Worm (Caenorhabditis elegans): ENCODE measurements around the gene R01B10.2.
"Not testable (repeated sequence)": the region's sequence is repeated elsewhere in the genome, so short reads cannot be mapped to it uniquely, and the experiment has no call there.

R01B10.2 gene

ce11 chrV:6041375-6041774 is at the start of gene R01B10.2:
Gene R01B10.2 (minus strand): TSS chrV:6041475.
- no peak for TF ChIP-seq pha-4 (tag; optimal IDR thresholded peaks at IDR 0.05)
- no peak for TF ChIP-seq nhr-12 (tag; optimal IDR thresholded peaks at IDR 0.05)
- no peak for TF ChIP-seq ceh-43 (GFP tag; optimal IDR thresholded peaks at IDR 0.05)
- no peak for TF ChIP-seq ham-2 (GFP tag; optimal IDR thresholded peaks at IDR 0.05)
- no peak for TF ChIP-seq blmp-1 (tag; optimal IDR thresholded peaks at IDR 0.05)
- TF ChIP-seq cnd-1 (tag; optimal IDR thresholded peaks at IDR 0.05): no peak
- TF ChIP-seq unc-39 (tag; optimal IDR thresholded peaks at IDR 0.05): no peak
- no peak for TF ChIP-seq mls-2 (tag; optimal IDR thresholded peaks at IDR 0.05)
- no peak for TF ChIP-seq ces-1 (GFP tag; optimal IDR thresholded peaks at IDR 0.05)
- TF ChIP-seq mab-5 (tag; optimal IDR thresholded peaks at IDR 0.05): no peak
- TF ChIP-seq nhr-76 (tag; optimal IDR thresholded peaks at IDR 0.05): no peak
- TF ChIP-seq elt-1 (tag; optimal IDR thresholded peaks at IDR 0.05; ENCODE audit: borderline replicate concordance, insufficient read depth): no peak
- TF ChIP-seq flh-1 (GFP tag; optimal IDR thresholded peaks at IDR 0.05): no peak
- no peak for TF ChIP-seq lsy-2 (tag; optimal IDR thresholded peaks at IDR 0.05)
- no peak for TF ChIP-seq mep-1 (tag; optimal IDR thresholded peaks at IDR 0.05)

ce11 chrV:6069968-6070367 is 28.7 kb upstream of the R01B10.2 start, which contains the start of gene fbxa-214:
Gene fbxa-214 (minus strand): TSS chrV:6070068.
- not testable (repeated sequence) for TF ChIP-seq unc-39, M03D4.4, snpc-4 (tag; optimal IDR thresholded peaks at IDR 0.05)

- TF ChIP-seq snpc-4 (tag; optimal IDR thresholded peaks at IDR 0.05): no peak
- no peak for TF ChIP-seq zip-8 (tag; optimal IDR thresholded peaks at IDR 0.05)
- TF ChIP-seq mls-2 (tag; optimal IDR thresholded peaks at IDR 0.05): no peak
- no peak for TF ChIP-seq drap-1 (GFP tag; optimal IDR thresholded peaks at IDR 0.05)
- TF ChIP-seq nhr-2 (tag; optimal IDR thresholded peaks at IDR 0.05): no peak
- no peak for TF ChIP-seq lin-13 (tag; optimal IDR thresholded peaks at IDR 0.05)
- no peak for TF ChIP-seq nhr-28 (tag; optimal IDR thresholded peaks at IDR 0.05)
- no peak for TF ChIP-seq nhr-12 (tag; optimal IDR thresholded peaks at IDR 0.05)
- TF ChIP-seq hlh-1 (tag; optimal IDR thresholded peaks at IDR 0.05): no peak
- TF ChIP-seq sem-2 (GFP tag; optimal IDR thresholded peaks at IDR 0.05): no peak
Observed at ce11 chrV:6067112-6067511, 25.8 kb upstream of the R01B10.2 start, which contains the start of gene srh-10. Gene srh-10 (minus strand): TSS chrV:6067140.

- TF ChIP-seq unc-120 (tag; optimal IDR thresholded peaks at IDR 0.05; ENCODE audit: poor library complexity, severe bottlenecking) (no peak), nhr-28 (tag; optimal IDR thresholded peaks at IDR 0.05) (no peak), elt-3 (tag; optimal IDR thresholded peaks at IDR 0.05) (no peak), ceh-83 (GFP tag; optimal IDR thresholded peaks at IDR 0.05) (no peak), unc-62 (GFP tag; optimal IDR thresholded peaks at IDR 0.05) (no peak), tbx-8 (GFP tag; optimal IDR thresholded peaks at IDR 0.05) (no peak), lin-13 (tag; optimal IDR thresholded peaks at IDR 0.05) (no peak), pha-4 (tag; optimal IDR thresholded peaks at IDR 0.05) (no peak), lsy-2 (tag; optimal IDR thresholded peaks at IDR 0.05) (no peak), lin-32 (GFP tag; optimal IDR thresholded peaks at IDR 0.05) (no peak), ham-2 (GFP tag; optimal IDR thresholded peaks at IDR 0.05) (no peak), M03D4.4 (tag; optimal IDR thresholded peaks at IDR 0.05) (no peak), ceh-39 (tag; optimal IDR thresholded peaks at IDR 0.05) (no peak), ztf-11 (tag; optimal IDR thresholded peaks at IDR 0.05) (no peak), zip-8 (tag; optimal IDR thresholded peaks at IDR 0.05) (no peak), mab-5 (tag; optimal IDR thresholded peaks at IDR 0.05) (no peak), flh-1 (GFP tag; optimal IDR thresholded peaks at IDR 0.05) (no peak)
Observed at ce11 chrV:6063330-6063729, 22.1 kb upstream of the R01B10.2 start, which contains the start of gene Y38A10A.2. Gene Y38A10A.2 (minus strand): TSS chrV:6063430.

ce11 chrV:6055289-6055688 is 14.0 kb upstream of the R01B10.2 start, which contains the start of gene srd-20:
Gene srd-20 (plus strand): TSS chrV:6055589.
- TF ChIP-seq elt-1 (tag; optimal IDR thresholded peaks at IDR 0.05; ENCODE audit: borderline replicate concordance, insufficient read depth) (no peak), lin-32 (GFP tag; optimal IDR thresholded peaks at IDR 0.05) (no peak), snpc-4 (tag; optimal IDR thresholded peaks at IDR 0.05) (no peak), unc-120 (tag; optimal IDR thresholded peaks at IDR 0.05; ENCODE audit: poor library complexity, severe bottlenecking) (no peak), blmp-1 (tag; optimal IDR thresholded peaks at IDR 0.05) (no peak), mls-2 (tag; optimal IDR thresholded peaks at IDR 0.05) (no peak), sem-2 (GFP tag; optimal IDR thresholded peaks at IDR 0.05) (no peak), ztf-11 (tag; optimal IDR thresholded peaks at IDR 0.05) (no peak), cnd-1 (tag; optimal IDR thresholded peaks at IDR 0.05) (no peak), unc-62 (GFP tag; optimal IDR thresholded peaks at IDR 0.05) (no peak), unc-39 (tag; optimal IDR thresholded peaks at IDR 0.05) (no peak)

Measured in whole organism, mixed stage, embryonic.